Fruit fly (Drosophila melanogaster) whole organism, wandering third instar larva: ENCODE data around the gene CG12194.

Experiments used
- Dfd ChIP-seq: fragments of >200 bp; optimal IDR thresholded peaks from 2 replicates; lab custom pipeline; 2017; ENCODE audit warnings: missing biosample characterization, missing genetic modification characterization
- Hr78 ChIP-seq: fragments of >200 bp; optimal IDR thresholded peaks from 2 replicates; lab custom pipeline; 2017; ENCODE audit warnings: missing biosample characterization, missing genetic modification characterization
- Jra ChIP-seq: sonication (Bioruptor generic); optimal IDR thresholded peaks from 2 replicates; lab custom pipeline; 2016; ENCODE audit warnings: missing biosample characterization, missing genetic modification characterization
- h ChIP-seq: fragments of 200-800 bp; sonication (Bioruptor generic); optimal IDR thresholded peaks from 3 replicates; lab custom pipeline; 2016; ENCODE audit warnings: missing biosample characterization, mild to moderate bottlenecking, missing genetic modification characterization
- pan ChIP-seq: fragments of >200 bp; optimal IDR thresholded peaks from 2 replicates; lab custom pipeline; 2017
- psq ChIP-seq: fragments of 200-800 bp; sonication (Bioruptor generic); optimal IDR thresholded peaks from 3 replicates; lab custom pipeline; 2017; ENCODE audit warnings: missing biosample characterization, mild to moderate bottlenecking, missing genetic modification characterization, moderate library complexity
- rgr ChIP-seq: fragments of 200-800 bp; sonication (Bioruptor generic); optimal IDR thresholded peaks from 3 replicates; lab custom pipeline; 2016; ENCODE audit warnings: missing biosample characterization, mild to moderate bottlenecking, missing genetic modification characterization
- usp ChIP-seq: fragments of >200 bp; optimal IDR thresholded peaks from 2 replicates; lab custom pipeline; 2017; ENCODE audit warnings: missing biosample characterization, missing genetic modification characterization

dm6 chr2L:4868383-4868782, 30.2 kb downstream of the CG12194 start:
- TF ChIP-seq Dfd (no peak), psq (GFP tag; lab: Kevin White, UChicago) (no peak), usp (no peak), Hr78 (GFP tag; lab: Kevin White, UChicago) (no peak), rgr (GFP tag; lab: Kevin White, UChicago) (no peak), Jra (GFP tag; lab: Kevin White, UChicago) (no peak), h (GFP tag; lab: Kevin White, UChicago) (no peak), pan (no peak)
